Worm (Caenorhabditis elegans) whole organism, L2 larva: ENCODE results near the gene W03C9.2.

Experiments
- ceh-82 ChIP-seq: fragments of 150-350 bp; optimal IDR thresholded peaks from 2 replicates; lab custom pipeline; 2014; ENCODE audit warnings: missing biosample characterization, missing genetic modification characterization
- elt-1 ChIP-seq: fragments of 150-350 bp; optimal IDR thresholded peaks from 2 replicates; lab custom pipeline; 2014; ENCODE audit warnings: missing biosample characterization, missing genetic modification characterization
- lsy-2 ChIP-seq, 2 experiments: fragments of 150-350 bp in 1 of 2; sonication (generic microtip) in 1 of 2; optimal IDR thresholded peaks; 2 replicates each; lab custom pipeline; 2014 to 2017; ENCODE audit warnings: missing biosample characterization in 2 of 2, missing genetic modification characterization in 2 of 2
- nhr-25 ChIP-seq: fragments of 150-350 bp; sonication (generic microtip); optimal IDR thresholded peaks from 3 replicates; lab custom pipeline; 2014; ENCODE audit warnings: missing biosample characterization, missing genetic modification characterization

- TF ChIP-seq ceh-82 (tag; lab: Kevin White, UChicago), result no peak
- no peak for TF ChIP-seq lsy-2 (tag; optimal IDR thresholded peaks at IDR 0.05; lab: Kevin White, UChicago)
- TF ChIP-seq nhr-25, result no peak
- no peak for TF ChIP-seq elt-1 (tag; lab: Kevin White, UChicago)
Measured at ce11 chrII:11969033-11969432, 6.9 kb downstream of the W03C9.2 start.
